Worm (Caenorhabditis elegans) whole organism, L1 larva: ENCODE data around the gene C33E10.1.

Experiments
- ama-1 ChIP-seq: fragments of 150-350 bp; optimal IDR thresholded peaks from 2 replicates; lab custom pipeline; 2014
- nhr-77 ChIP-seq: fragments of 150-350 bp; optimal IDR thresholded peaks from 2 replicates; lab custom pipeline; 2014; ENCODE audit warnings: missing biosample characterization, missing genetic modification characterization
- pax-3 ChIP-seq: fragments of 200-800 bp; sonication (Bioruptor generic); optimal IDR thresholded peaks from 2 replicates; lab custom pipeline; 2018; ENCODE audit warnings: mild to moderate bottlenecking, missing genetic modification characterization, moderate library complexity, missing compliant biosample characterization

DNA sequence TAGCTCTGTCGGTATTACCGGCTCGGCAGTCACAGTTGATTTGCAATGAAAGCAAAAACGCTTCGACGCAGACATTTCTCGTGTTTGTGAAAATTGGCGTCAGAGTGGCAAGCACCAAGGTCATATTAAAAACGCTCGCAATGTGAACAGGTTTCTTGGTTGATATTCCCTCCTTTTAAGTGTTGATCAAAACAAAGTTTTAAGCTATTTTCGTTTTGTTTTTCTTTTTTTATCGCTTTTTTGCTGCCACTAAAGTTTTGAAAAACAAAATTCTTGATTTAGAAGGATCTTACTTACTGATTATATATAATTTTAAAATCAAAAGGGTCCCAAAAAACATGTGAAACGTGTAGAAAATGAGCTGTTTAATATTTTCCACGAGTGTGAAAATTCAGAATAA is 10.3 kb upstream of the C33E10.1 start, which contains the start of gene C33E10.8:
- TF ChIP-seq nhr-77 (no peak), pax-3 (tag; lab: Kevin White, UChicago) (no peak), ama-1 (lab: Kevin White, UChicago) (no peak)
